Worm (Caenorhabditis elegans) whole organism, mixed stage, embryonic: ENCODE data around the gene ZC404.1.
A peak's percentile ranks its signal among the peaks of the same experiment; 100 is the strongest.

Experiments
- M03D4.4 ChIP-seq: sonication (generic microtip); optimal IDR thresholded peaks from 2 replicates; lab custom pipeline; 2017; ENCODE audit warnings: mild to moderate bottlenecking, missing genetic modification characterization, missing compliant biosample characterization
- bed-3 ChIP-seq: fragments of 200-800 bp; sonication (Bioruptor generic); optimal IDR thresholded peaks from 3 replicates; lab custom pipeline; 2018; ENCODE audit warnings: mild to moderate bottlenecking, missing genetic modification characterization, moderate library complexity, missing compliant biosample characterization
- ceh-39 ChIP-seq: fragments of 150-350 bp; optimal IDR thresholded peaks from 2 replicates; lab custom pipeline; 2014; ENCODE audit warnings: missing biosample characterization, missing genetic modification characterization
- ceh-43 ChIP-seq: fragments of 200-800 bp; sonication (Bioruptor generic); optimal IDR thresholded peaks from 2 replicates; lab custom pipeline; 2018; ENCODE audit warnings: mild to moderate bottlenecking, missing genetic modification characterization, moderate library complexity, missing compliant biosample characterization
- ceh-83 ChIP-seq: fragments of 200-800 bp; sonication (Bioruptor generic); optimal IDR thresholded peaks from 2 replicates; lab custom pipeline; 2018; ENCODE audit warnings: mild to moderate bottlenecking, missing genetic modification characterization, missing compliant biosample characterization
- ces-1 ChIP-seq: fragments of 150-350 bp; optimal IDR thresholded peaks from 2 replicates; lab custom pipeline; 2014; ENCODE audit warnings: missing biosample characterization, missing genetic modification reagents, missing genetic modification characterization
- cnd-1 ChIP-seq: fragments of 200-800 bp; sonication (Bioruptor generic); optimal IDR thresholded peaks from 2 replicates; lab custom pipeline; 2018; ENCODE audit warnings: mild to moderate bottlenecking, missing genetic modification characterization, missing compliant biosample characterization
- drap-1 ChIP-seq: fragments of 200-800 bp; sonication (Bioruptor generic); optimal IDR thresholded peaks from 3 replicates; lab custom pipeline; 2018; ENCODE audit warnings: mild to moderate bottlenecking, missing genetic modification characterization, missing compliant biosample characterization
- elt-1 ChIP-seq: sonication (generic microtip); optimal IDR thresholded peaks from 2 replicates; lab custom pipeline; 2017; ENCODE audit warnings: missing genetic modification characterization, mild to moderate bottlenecking, missing compliant biosample characterization, antibody characterized with exemption, moderate library complexity, borderline replicate concordance; ENCODE audit not compliant: insufficient read depth
- elt-3 ChIP-seq: fragments of 150-350 bp; optimal IDR thresholded peaks from 2 replicates; lab custom pipeline; 2014; ENCODE audit warnings: missing biosample characterization, missing genetic modification characterization
- flh-1 ChIP-seq: fragments of 200-800 bp; sonication (Bioruptor generic); optimal IDR thresholded peaks from 2 replicates; lab custom pipeline; 2018; ENCODE audit warnings: mild to moderate bottlenecking, missing genetic modification characterization, moderate library complexity, missing compliant biosample characterization
- ham-2 ChIP-seq: fragments of 200-800 bp; sonication (Bioruptor generic); optimal IDR thresholded peaks from 2 replicates; lab custom pipeline; 2018; ENCODE audit warnings: mild to moderate bottlenecking, missing genetic modification characterization, missing compliant biosample characterization
- hlh-1 ChIP-seq: fragments of 150-350 bp; optimal IDR thresholded peaks from 2 replicates; lab custom pipeline; 2014; ENCODE audit warnings: missing biosample characterization, missing genetic modification reagents, missing genetic modification characterization
- lsy-2 ChIP-seq: fragments of 150-350 bp; optimal IDR thresholded peaks from 2 replicates; lab custom pipeline; 2014; ENCODE audit warnings: missing biosample characterization, missing genetic modification characterization
- mab-5 ChIP-seq: fragments of 150-350 bp; optimal IDR thresholded peaks from 2 replicates; lab custom pipeline; 2014; ENCODE audit warnings: missing biosample characterization, missing genetic modification characterization
- mep-1 ChIP-seq: fragments of 150-350 bp; optimal IDR thresholded peaks from 2 replicates; lab custom pipeline; 2017; ENCODE audit warnings: missing biosample characterization, missing genetic modification reagents, missing genetic modification characterization, inconsistent platforms
- mls-2 ChIP-seq: sonication (generic microtip); optimal IDR thresholded peaks from 2 replicates; lab custom pipeline; 2016; ENCODE audit warnings: mild to moderate bottlenecking, missing genetic modification characterization, moderate library complexity, missing compliant biosample characterization
- nhr-12 ChIP-seq: fragments of 150-350 bp; optimal IDR thresholded peaks from 2 replicates; lab custom pipeline; 2014; ENCODE audit warnings: missing biosample characterization, missing genetic modification characterization
- nhr-2 ChIP-seq: fragments of 150-350 bp; optimal IDR thresholded peaks from 2 replicates; lab custom pipeline; 2014; ENCODE audit warnings: missing biosample characterization, missing genetic modification characterization
- nhr-237 ChIP-seq: fragments of 150-350 bp; optimal IDR thresholded peaks from 2 replicates; lab custom pipeline; 2014; ENCODE audit warnings: missing biosample characterization, missing genetic modification characterization
- nhr-28 ChIP-seq: fragments of 150-350 bp; optimal IDR thresholded peaks from 2 replicates; lab custom pipeline; 2014; ENCODE audit warnings: missing biosample characterization, missing genetic modification characterization
- pha-4 ChIP-seq: fragments of 150-350 bp; optimal IDR thresholded peaks from 2 replicates; lab custom pipeline; 2018; ENCODE audit warnings: missing biosample characterization, missing genetic modification reagents, missing genetic modification characterization
- sem-2 ChIP-seq: fragments of 200-800 bp; sonication (Bioruptor generic); optimal IDR thresholded peaks from 2 replicates; lab custom pipeline; 2018; ENCODE audit warnings: mild to moderate bottlenecking, missing genetic modification characterization, missing compliant biosample characterization
- snpc-4 ChIP-seq: fragments of 150-350 bp; optimal IDR thresholded peaks from 2 replicates; lab custom pipeline; 2014; ENCODE audit warnings: missing biosample characterization, missing genetic modification characterization
- sptf-1 ChIP-seq: sonication (generic microtip); optimal IDR thresholded peaks from 2 replicates; lab custom pipeline; 2017; ENCODE audit warnings: mild to moderate bottlenecking, missing genetic modification characterization, moderate library complexity, missing compliant biosample characterization
- tbx-8 ChIP-seq: fragments of 200-800 bp; sonication (Bioruptor generic); optimal IDR thresholded peaks from 2 replicates; lab custom pipeline; 2018; ENCODE audit warnings: mild to moderate bottlenecking, missing genetic modification characterization, moderate library complexity, missing compliant biosample characterization
- unc-120 ChIP-seq: sonication (generic microtip); optimal IDR thresholded peaks from 2 replicates; lab custom pipeline; 2017; ENCODE audit warnings: missing genetic modification characterization, missing compliant biosample characterization; ENCODE audit not compliant: poor library complexity, severe bottlenecking
- unc-39 ChIP-seq: fragments of 150-350 bp; optimal IDR thresholded peaks from 2 replicates; lab custom pipeline; 2014; ENCODE audit warnings: missing biosample characterization, missing genetic modification characterization
- unc-62 ChIP-seq: fragments of 150-350 bp; optimal IDR thresholded peaks from 2 replicates; lab custom pipeline; 2014; ENCODE audit warnings: missing biosample characterization, missing genetic modification reagents, missing genetic modification characterization
- zip-8 ChIP-seq: fragments of 150-350 bp; optimal IDR thresholded peaks from 2 replicates; lab custom pipeline; 2014; ENCODE audit warnings: missing biosample characterization, missing genetic modification characterization
- ztf-11 ChIP-seq: fragments of 150-350 bp; optimal IDR thresholded peaks from 2 replicates; lab custom pipeline; 2014; ENCODE audit warnings: missing biosample characterization, missing genetic modification characterization

Gene ZC404.1

DNA sequence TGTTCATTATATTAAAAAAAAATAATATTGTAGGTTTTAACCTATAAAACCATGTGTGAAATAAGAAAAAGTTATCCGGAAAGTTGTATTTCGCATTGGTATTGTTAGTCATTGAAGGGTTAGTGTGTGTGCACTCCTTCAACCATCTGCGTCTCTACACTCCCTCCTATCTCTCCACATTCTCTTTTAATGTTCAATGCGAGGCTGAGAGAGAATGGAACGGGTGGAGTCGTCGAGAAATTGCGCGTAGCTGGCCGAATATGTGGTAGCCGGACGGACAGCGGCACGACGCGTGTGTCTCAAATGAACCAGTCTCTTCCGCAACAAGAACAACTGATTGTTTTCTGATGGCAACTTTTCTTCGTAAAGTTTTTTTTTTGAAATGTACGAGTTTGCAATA lies 2.9 kb downstream of the ZC404.1 start:
- TF ChIP-seq mep-1 (tag; lab: Kevin White, UChicago) (no peak), ces-1 (GFP tag; lab: Kevin White, UChicago) (peak; percentile 29), cnd-1 (no peak), lsy-2 (tag; lab: Kevin White, UChicago) (no peak), nhr-2 (no peak), flh-1 (GFP tag; lab: Kevin White, UChicago) (no peak), ham-2 (GFP tag; lab: Kevin White, UChicago) (peak; percentile 46), tbx-8 (GFP tag; lab: Kevin White, UChicago) (no peak), mls-2 (tag; lab: Kevin White, UChicago) (peak; percentile 33), hlh-1 (peak; percentile 58), unc-120 (tag; lab: Kevin White, UChicago) (peak; percentile 79)

DNA sequence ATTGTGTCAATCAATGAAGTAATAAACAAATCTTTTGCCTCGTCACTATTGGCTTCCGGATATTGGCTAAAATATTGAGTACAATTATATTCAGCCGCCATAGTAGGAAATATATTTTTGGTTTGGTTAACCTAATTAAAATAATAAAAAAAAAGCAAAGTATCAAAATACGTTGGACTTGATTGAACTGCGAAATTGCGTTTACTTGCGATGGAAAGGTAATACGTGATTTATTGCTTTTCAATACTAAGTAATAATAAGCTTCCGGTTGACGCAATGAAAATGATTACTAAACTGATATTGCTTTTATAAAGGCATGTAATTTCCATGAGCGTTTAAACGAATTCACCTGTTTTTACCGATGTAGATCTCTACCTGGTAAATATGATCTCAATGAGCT lies 5.6 kb downstream of the ZC404.1 start, which contains the start of gene dmsr-9:
TSS of gene dmsr-9 (minus strand) at position 101 of the 400 bp plus-strand sequence.
- TF ChIP-seq ham-2 (GFP tag; lab: Kevin White, UChicago) (no peak), nhr-2 (no peak), unc-120 (tag; lab: Kevin White, UChicago) (no peak), drap-1 (GFP tag; lab: Kevin White, UChicago) (no peak), unc-62 (GFP tag; lab: Kevin White, UChicago) (no peak), cnd-1 (no peak), M03D4.4 (no peak), sem-2 (GFP tag; lab: Kevin White, UChicago) (no peak), ztf-11 (no peak), nhr-237 (tag; lab: Kevin White, UChicago) (no peak), ceh-39 (tag; lab: Kevin White, UChicago) (no peak)
- TF ChIP-seq, all 35 proteins: peak for 0

DNA sequence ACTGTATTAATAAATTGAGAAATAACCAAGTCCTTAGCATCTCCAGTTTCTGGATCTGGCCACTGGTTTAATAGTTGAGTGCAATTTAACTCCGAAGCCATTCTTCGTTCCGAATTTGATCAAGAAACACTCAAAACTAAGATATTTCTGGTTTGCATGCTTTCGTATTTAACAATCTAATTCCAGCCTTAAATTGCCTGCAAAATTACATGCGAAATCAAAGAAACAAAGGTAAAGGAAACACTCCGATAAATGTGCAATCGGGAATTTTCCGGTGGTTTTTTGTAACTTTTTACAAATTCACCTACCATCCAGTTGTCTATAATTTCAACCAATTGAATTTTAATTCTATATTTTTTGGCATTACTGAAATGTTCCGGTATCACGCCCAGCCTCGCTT lies 7.9 kb downstream of the ZC404.1 start, which contains the start of gene dmsr-10:
TSS of gene dmsr-10 (minus strand) at position 101 of the 400 bp plus-strand sequence.
- TF ChIP-seq tbx-8 (GFP tag; lab: Kevin White, UChicago) (no peak), M03D4.4 (no peak), unc-120 (tag; lab: Kevin White, UChicago) (no peak), ham-2 (GFP tag; lab: Kevin White, UChicago) (no peak), cnd-1 (no peak), ceh-39 (tag; lab: Kevin White, UChicago) (no peak), bed-3 (no peak), mab-5 (tag; lab: Kevin White, UChicago) (no peak), sptf-1 (tag; lab: Kevin White, UChicago) (no peak), unc-39 (no peak), snpc-4 (no peak), hlh-1 (no peak), lsy-2 (tag; lab: Kevin White, UChicago) (no peak), ztf-11 (no peak), pha-4 (tag; lab: Kevin White, UChicago) (no peak), elt-3 (tag; lab: Kevin White, UChicago) (no peak), nhr-12 (tag; lab: Kevin White, UChicago) (no peak), nhr-237 (tag; lab: Kevin White, UChicago) (no peak), ceh-43 (GFP tag; lab: Kevin White, UChicago) (no peak)

DNA sequence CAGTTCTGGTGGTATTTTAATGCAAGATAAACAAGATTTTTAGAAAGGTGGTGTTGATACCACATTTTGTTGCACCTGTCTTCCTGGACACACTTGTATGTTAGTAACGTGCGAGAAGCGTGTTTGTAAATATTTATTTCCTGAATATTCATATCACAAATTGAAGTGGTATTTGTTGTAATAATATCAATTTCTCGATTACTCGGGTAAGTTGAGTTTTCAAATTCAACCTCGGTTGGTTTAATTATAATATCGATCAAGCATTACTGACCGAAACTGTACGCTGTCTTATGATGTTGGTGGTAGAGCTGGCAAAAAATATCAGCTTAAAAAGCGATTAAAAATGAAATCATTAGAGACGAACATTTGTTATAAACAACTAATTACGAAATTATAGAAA lies 10.0 kb downstream of the ZC404.1 start, which contains the start of gene dmsr-11:
TSS of gene dmsr-11 (minus strand) at position 101 of the 400 bp plus-strand sequence.
- TF ChIP-seq lsy-2 (tag; lab: Kevin White, UChicago) (no peak), snpc-4 (no peak), nhr-12 (tag; lab: Kevin White, UChicago) (no peak), ceh-83 (GFP tag; lab: Kevin White, UChicago) (no peak), ces-1 (GFP tag; lab: Kevin White, UChicago) (no peak), ceh-43 (GFP tag; lab: Kevin White, UChicago) (no peak), zip-8 (tag; lab: Kevin White, UChicago) (no peak), sptf-1 (tag; lab: Kevin White, UChicago) (no peak), mab-5 (tag; lab: Kevin White, UChicago) (no peak), unc-120 (tag; lab: Kevin White, UChicago) (no peak), nhr-237 (tag; lab: Kevin White, UChicago) (no peak), ztf-11 (no peak), M03D4.4 (no peak), elt-1 (tag; lab: Kevin White, UChicago) (no peak), ham-2 (GFP tag; lab: Kevin White, UChicago) (no peak), unc-62 (GFP tag; lab: Kevin White, UChicago) (no peak), bed-3 (no peak), mls-2 (tag; lab: Kevin White, UChicago) (no peak), unc-39 (no peak), nhr-28 (tag; lab: Kevin White, UChicago) (no peak)
